Worm (Caenorhabditis elegans): ENCODE results near the gene ttr-25.

Gene ttr-25

ce11 chrV:18556488-18556887 lies at the start of gene ttr-25, which contains the start of gene ttr-24:
TSS of gene ttr-25 (plus strand) at chrV:18556714.
TSS of gene ttr-24 (minus strand) at chrV:18556643.
- TF ChIP-seq mdl-1 (tag; optimal IDR thresholded peaks at IDR 0.05) (no peak), nhr-20 (tag; optimal IDR thresholded peaks at IDR 0.05) (no peak), vab-15 (tag; optimal IDR thresholded peaks at IDR 0.05) (no peak), blmp-1 (tag; optimal IDR thresholded peaks at IDR 0.05) (no peak), ceh-8 (GFP tag; optimal IDR thresholded peaks at IDR 0.05) (no peak), nhr-237 (tag; optimal IDR thresholded peaks at IDR 0.05) (no peak), nhr-90 (tag; optimal IDR thresholded peaks at IDR 0.05; ENCODE audit: poor library complexity) (no peak), ets-5 (GFP tag; IDR thresholded peaks at IDR 0.05) (no peak), hlh-4 (tag; optimal IDR thresholded peaks at IDR 0.05) (no peak), hlh-17 (GFP tag; optimal IDR thresholded peaks at IDR 0.05; ENCODE audit: borderline replicate concordance) (no peak), isw-1 (GFP tag; IDR thresholded peaks at IDR 0.05) (no peak), xbp-1 (tag; optimal IDR thresholded peaks at IDR 0.05) (no peak), unc-130 (tag; optimal IDR thresholded peaks at IDR 0.05) (peak; percentile 38), rnt-1 (tag; optimal IDR thresholded peaks at IDR 0.05) (peak; percentile 51), nhr-19 (GFP tag; conservative IDR thresholded peaks at IDR 0.05) (peak; percentile 28), lin-14 (GFP tag; optimal IDR thresholded peaks at IDR 0.05) (peak; percentile 32), ceh-82 (tag; optimal IDR thresholded peaks at IDR 0.05) (no peak), nhr-71 (tag; optimal IDR thresholded peaks at IDR 0.05) (peak; percentile 42), unc-30 (tag; optimal IDR thresholded peaks at IDR 0.05) (no peak)

- TF ChIP-seq pqm-1 (tag; optimal IDR thresholded peaks at IDR 0.05): no peak
- no peak for TF ChIP-seq nhr-85 (tag)
- TF ChIP-seq aha-1 (tag; optimal IDR thresholded peaks at IDR 0.05): no peak
- no peak for TF ChIP-seq vab-15 (tag; optimal IDR thresholded peaks at IDR 0.05)
- no peak for TF ChIP-seq F16B12.6 (tag; optimal IDR thresholded peaks at IDR 0.05)
- no peak for TF ChIP-seq unc-98 (GFP tag; IDR thresholded peaks at IDR 0.05)
- TF ChIP-seq zip-4 (GFP tag; optimal IDR thresholded peaks at IDR 0.05): no peak
- no peak for TF ChIP-seq snu-23 (GFP tag; optimal IDR thresholded peaks at IDR 0.05)
- TF ChIP-seq hpl-2 (GFP tag; optimal IDR thresholded peaks at IDR 0.05): no peak
- TF ChIP-seq alr-1 (tag; optimal IDR thresholded peaks at IDR 0.05; ENCODE audit: borderline replicate concordance): no peak
Observed at ce11 chrV:18506772-18507171, 49.7 kb upstream of the ttr-25 start.

- TF ChIP-seq hlh-4 (tag; optimal IDR thresholded peaks at IDR 0.05): no peak
- TF ChIP-seq C16A3.4 (tag; optimal IDR thresholded peaks at IDR 0.05): no peak
- TF ChIP-seq lin-35 (GFP tag; optimal IDR thresholded peaks at IDR 0.05): no peak
- no peak for TF ChIP-seq snu-23 (GFP tag; optimal IDR thresholded peaks at IDR 0.05)
- no peak for TF ChIP-seq aly-2 (tag; optimal IDR thresholded peaks at IDR 0.05)
- TF ChIP-seq jun-1 (tag; optimal IDR thresholded peaks at IDR 0.05): no peak
- TF ChIP-seq elt-2 (tag; optimal IDR thresholded peaks at IDR 0.05): no peak
- no peak for TF ChIP-seq egl-13 (tag; optimal IDR thresholded peaks at IDR 0.05)
- no peak for TF ChIP-seq nhr-85 (tag)
- TF ChIP-seq C34B4.2 (tag; optimal IDR thresholded peaks at IDR 0.05): no peak
- no peak for TF ChIP-seq nhr-28 (tag; optimal IDR thresholded peaks at IDR 0.05)
- TF ChIP-seq isw-1 (GFP tag; IDR thresholded peaks at IDR 0.05): no peak
- TF ChIP-seq mdl-1 (tag; optimal IDR thresholded peaks at IDR 0.05): no peak
- no peak for TF ChIP-seq efl-1 (optimal IDR thresholded peaks at IDR 0.05)
- TF ChIP-seq efl-1 (GFP tag; optimal IDR thresholded peaks at IDR 0.05 in 1 of 2): no peak
- no peak for TF ChIP-seq lin-13 (GFP tag; optimal IDR thresholded peaks at IDR 0.05)
- no peak for TF ChIP-seq Y116A8C.19 (tag; optimal IDR thresholded peaks at IDR 0.05; ENCODE audit: borderline replicate concordance)
- no peak for TF ChIP-seq fkh-10 (GFP tag; optimal IDR thresholded peaks at IDR 0.05)
- TF ChIP-seq unc-130 (tag; optimal IDR thresholded peaks at IDR 0.05): no peak
- no peak for TF ChIP-seq nhr-76 (tag; optimal IDR thresholded peaks at IDR 0.05)
Observed at ce11 chrV:18508564-18508963, 48.0 kb upstream of the ttr-25 start, which contains the start of gene Y51A2D.1. TSS of gene Y51A2D.1 (plus strand) at chrV:18508864.

All from whole organism, L1 larva.